Fruit fly (Drosophila melanogaster) whole organism, adult: ENCODE measurements around the gene santa-maria.

ENCODE experiments used
- CG7045 ChIP-seq: fragments of 200-800 bp; sonication (Bioruptor generic); optimal IDR thresholded peaks from 2 replicates; lab custom pipeline; 2017; ENCODE audit warnings: missing biosample characterization, mild to moderate bottlenecking, missing genetic modification characterization
- Hr96 ChIP-seq: fragments of 200-800 bp; sonication (Bioruptor generic); optimal IDR thresholded peaks from 2 replicates; lab custom pipeline; 2016; ENCODE audit warnings: missing biosample characterization, missing genetic modification characterization
- Mnt ChIP-seq: fragments of 200-800 bp; sonication (Bioruptor generic); optimal IDR thresholded peaks from 2 replicates; lab custom pipeline; 2016; ENCODE audit warnings: missing biosample characterization, mild to moderate bottlenecking, missing genetic modification characterization
- cnc ChIP-seq, 2 experiments: fragments of >200 bp; optimal IDR thresholded peaks; 2 replicates each; lab custom pipeline; 2017

DNA sequence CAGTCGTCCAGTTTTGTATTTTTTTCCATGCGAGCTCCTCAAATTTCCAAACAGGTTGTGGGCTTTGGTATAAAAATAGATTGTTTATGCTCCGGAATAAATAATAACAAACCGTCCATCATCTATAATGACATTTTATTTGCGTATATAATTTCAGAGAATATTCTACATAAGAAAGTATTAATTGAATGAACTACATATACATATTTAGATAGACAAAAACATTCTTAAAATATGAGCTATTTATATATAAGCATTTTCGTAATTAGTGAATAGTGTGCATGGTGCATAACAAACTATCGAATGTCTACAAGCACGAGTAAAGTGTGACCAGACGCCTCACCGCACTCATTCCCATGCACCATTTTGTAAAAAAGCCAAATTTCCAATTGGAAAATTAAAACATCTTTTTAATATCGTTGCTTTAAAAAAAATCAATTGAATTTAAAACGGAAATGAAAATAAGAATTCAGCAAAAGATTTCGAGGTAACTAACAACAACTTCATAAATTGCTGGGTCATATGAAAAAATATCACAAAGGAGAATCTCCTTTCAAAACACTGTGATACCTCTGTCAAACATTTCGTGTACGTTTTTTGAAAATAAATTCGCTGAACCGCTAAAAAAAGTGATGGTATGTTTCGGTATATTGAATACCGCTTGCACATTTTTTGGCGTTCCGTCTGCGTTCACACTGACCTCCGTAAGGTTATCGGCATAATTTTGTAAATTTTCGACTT, 24.5 kb downstream of the santa-maria start, which contains the start of gene muc:
- no peak for TF ChIP-seq cnc (optimal IDR thresholded peaks at IDR 0.05; lab: Kevin White, UChicago)
- peak; percentile 8 for TF ChIP-seq Hr96 (GFP tag; lab: Kevin White, UChicago)
- TF ChIP-seq Mnt (GFP tag; lab: Kevin White, UChicago): no peak
- no peak for TF ChIP-seq CG7045
